Fruit fly (Drosophila melanogaster): ENCODE data around the gene dls.
A peak's percentile ranks its signal among the peaks of the same experiment; 100 is the strongest.

Gene dls

DNA sequence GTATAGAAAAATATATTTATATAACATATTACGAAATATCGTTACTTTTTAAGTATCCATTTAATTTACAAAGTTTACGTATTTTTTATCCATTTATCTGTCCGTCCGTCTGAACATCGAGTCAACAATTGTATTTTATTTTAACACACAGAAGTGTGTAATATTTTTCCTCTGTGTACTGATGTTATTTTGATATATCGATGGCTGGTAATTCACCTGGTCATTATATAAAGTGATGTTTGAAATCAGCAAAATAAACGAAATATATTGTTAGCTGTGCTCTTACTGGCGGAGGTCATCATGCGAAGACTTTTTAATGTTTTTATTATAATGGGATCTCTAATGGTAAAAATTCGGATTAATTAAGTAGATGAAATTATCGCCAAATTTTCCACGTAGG lies 1.2 kb upstream of the dls start, which contains the start of gene CG33689:
CG33689 (plus strand) TSS at position 301 of the 400 bp plus-strand sequence.
- no peak for TF ChIP-seq ey (GFP tag; optimal IDR thresholded peaks at IDR 0.05)
- no peak for TF ChIP-seq pan (optimal IDR thresholded peaks at IDR 0.05)
- TF ChIP-seq CG32264 (GFP tag; optimal IDR thresholded peaks at IDR 0.05): no peak
- TF ChIP-seq lola (GFP tag; optimal IDR thresholded peaks at IDR 0.05): no peak
- no peak for TF ChIP-seq sv (GFP tag; optimal IDR thresholded peaks at IDR 0.05)
- no peak for TF ChIP-seq tai (GFP tag; optimal IDR thresholded peaks at IDR 0.05)
- TF ChIP-seq Mio (GFP tag; optimal IDR thresholded peaks at IDR 0.05): no peak
- no peak for TF ChIP-seq Dif (GFP tag; optimal IDR thresholded peaks at IDR 0.05; ENCODE audit: partially characterized antibody)
- no peak for TF ChIP-seq Hr83 (GFP tag; optimal IDR thresholded peaks at IDR 0.05; ENCODE audit: poor library complexity, severe bottlenecking)
- no peak for TF ChIP-seq fru (GFP tag; optimal IDR thresholded peaks at IDR 0.05)
- no peak for TF ChIP-seq Vsx2 (GFP tag; optimal IDR thresholded peaks at IDR 0.05; ENCODE audit: partially characterized antibody)
- TF ChIP-seq woc (GFP tag; optimal IDR thresholded peaks at IDR 0.05): no peak
- no peak for TF ChIP-seq br (GFP tag; optimal IDR thresholded peaks at IDR 0.05)
- no peak for TF ChIP-seq dmrt93B (GFP tag; optimal IDR thresholded peaks at IDR 0.05)
- TF ChIP-seq jim (GFP tag; optimal IDR thresholded peaks at IDR 0.05): no peak
- TF ChIP-seq Sp1 (GFP tag; optimal IDR thresholded peaks at IDR 0.05): no peak
- TF ChIP-seq usp (GFP tag; optimal IDR thresholded peaks at IDR 0.05): no peak

DNA sequence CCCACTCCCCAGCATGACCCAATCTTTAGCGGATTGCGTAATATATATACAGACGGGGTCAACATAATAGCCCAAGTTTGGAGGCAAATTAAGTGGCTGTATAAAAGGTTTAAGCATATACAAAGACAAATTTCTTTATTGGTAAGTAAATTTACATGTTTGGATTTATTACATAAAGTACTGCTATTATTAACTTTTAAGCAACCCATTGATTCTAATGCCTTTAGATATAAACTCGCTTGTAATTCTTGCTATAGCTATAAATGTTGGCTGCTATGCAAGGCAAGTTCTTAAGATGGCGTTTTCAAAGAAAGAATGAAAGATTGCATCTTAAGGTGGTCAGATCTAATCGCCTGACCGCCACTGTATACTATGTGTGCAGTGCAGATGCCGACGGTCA lies 1.4 kb downstream of the dls start:
- TF ChIP-seq h (GFP tag; optimal IDR thresholded peaks at IDR 0.05) (peak; percentile 69), foxo (GFP tag; optimal IDR thresholded peaks at IDR 0.05) (peak in 1 of 2 experiments; percentile 65), Dfd (GFP tag; optimal IDR thresholded peaks at IDR 0.05) (no peak), Jra (GFP tag; optimal IDR thresholded peaks at IDR 0.05) (no peak), fru (GFP tag; optimal IDR thresholded peaks at IDR 0.05) (peak; percentile 62), Abd-B (GFP tag; optimal IDR thresholded peaks at IDR 0.05) (no peak), dsf (GFP tag; optimal IDR thresholded peaks at IDR 0.05; ENCODE audit: borderline replicate concordance) (no peak), lola (GFP tag; optimal IDR thresholded peaks at IDR 0.05) (no peak), CG9705 (GFP tag; optimal IDR thresholded peaks at IDR 0.05) (no peak), Myc (optimal IDR thresholded peaks at IDR 0.05) (no peak), rgr (GFP tag; optimal IDR thresholded peaks at IDR 0.05) (peak; percentile 53), dl (GFP tag; optimal IDR thresholded peaks at IDR 0.05; ENCODE audit: insufficient read depth in 1 of 2, partially characterized antibody in 2 of 2) (no peak), sage (GFP tag; optimal IDR thresholded peaks at IDR 0.05) (no peak), tai (GFP tag; optimal IDR thresholded peaks at IDR 0.05) (peak; percentile 52), psq (GFP tag; optimal IDR thresholded peaks at IDR 0.05) (peak; percentile 42), Sp1 (GFP tag; optimal IDR thresholded peaks at IDR 0.05) (peak; percentile 47), CG32264 (GFP tag; optimal IDR thresholded peaks at IDR 0.05) (no peak), Dif (GFP tag; optimal IDR thresholded peaks at IDR 0.05; ENCODE audit: partially characterized antibody) (no peak), br (GFP tag; optimal IDR thresholded peaks at IDR 0.05) (peak; percentile 5), pan (optimal IDR thresholded peaks at IDR 0.05) (no peak), GATAd (GFP tag; optimal IDR thresholded peaks at IDR 0.05) (no peak), N (GFP tag; optimal IDR thresholded peaks at IDR 0.05) (no peak), dmrt93B (GFP tag; optimal IDR thresholded peaks at IDR 0.05) (peak; percentile 37), Hr78 (GFP tag; optimal IDR thresholded peaks at IDR 0.05) (no peak), OdsH (GFP tag; optimal IDR thresholded peaks at IDR 0.05) (peak; percentile 62), ey (GFP tag; optimal IDR thresholded peaks at IDR 0.05) (peak; percentile 63), Hr83 (GFP tag; optimal IDR thresholded peaks at IDR 0.05; ENCODE audit: poor library complexity, severe bottlenecking) (no peak), woc (GFP tag; optimal IDR thresholded peaks at IDR 0.05) (peak; percentile 50), Mio (GFP tag; optimal IDR thresholded peaks at IDR 0.05) (no peak), HLH106 (tag; optimal IDR thresholded peaks at IDR 0.05) (peak; percentile 48), Hnf4 (GFP tag; optimal IDR thresholded peaks at IDR 0.05) (no peak), CrebA (GFP tag; optimal IDR thresholded peaks at IDR 0.05; ENCODE audit: borderline replicate concordance) (no peak), sv (GFP tag; optimal IDR thresholded peaks at IDR 0.05) (no peak), usp (GFP tag; optimal IDR thresholded peaks at IDR 0.05) (no peak), brk (GFP tag; optimal IDR thresholded peaks at IDR 0.05) (no peak), Rel (GFP tag; optimal IDR thresholded peaks at IDR 0.05) (no peak), Rel (tag; optimal IDR thresholded peaks at IDR 0.05) (no peak), Vsx2 (GFP tag; optimal IDR thresholded peaks at IDR 0.05; ENCODE audit: partially characterized antibody) (no peak), jim (GFP tag; optimal IDR thresholded peaks at IDR 0.05) (no peak)

All from whole organism, wandering third instar larva.